Worm (Caenorhabditis elegans): ENCODE results near the gene C29F7.10.
A peak's percentile ranks its signal among the peaks of the same experiment; 100 is the strongest.

The C29F7.10 gene

DNA sequence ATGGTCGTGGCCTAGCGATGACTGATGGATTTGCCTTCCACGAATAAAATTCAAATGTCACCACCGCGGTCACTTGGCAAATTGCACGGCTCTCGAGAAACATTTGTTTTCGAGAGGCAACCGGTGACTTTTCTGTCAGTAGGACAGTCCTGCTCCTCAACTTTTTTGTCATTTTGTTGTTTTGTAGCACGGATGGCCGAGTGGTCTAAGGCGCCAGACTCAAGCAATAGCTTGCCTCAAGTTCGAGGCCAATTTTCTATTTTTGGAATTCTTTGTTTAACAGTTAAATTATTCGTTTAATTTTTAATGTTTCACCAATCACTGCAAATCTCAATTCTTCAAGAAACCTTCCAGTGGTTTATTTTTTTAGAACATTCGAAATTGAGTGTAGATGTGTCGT is 13.0 kb upstream of the C29F7.10 start:
- TF ChIP-seq ceh-9 (tag; optimal IDR thresholded peaks at IDR 0.05) (no peak), ceh-82 (tag; optimal IDR thresholded peaks at IDR 0.05) (no peak), sea-2 (GFP tag; optimal IDR thresholded peaks at IDR 0.05) (no peak)

DNA sequence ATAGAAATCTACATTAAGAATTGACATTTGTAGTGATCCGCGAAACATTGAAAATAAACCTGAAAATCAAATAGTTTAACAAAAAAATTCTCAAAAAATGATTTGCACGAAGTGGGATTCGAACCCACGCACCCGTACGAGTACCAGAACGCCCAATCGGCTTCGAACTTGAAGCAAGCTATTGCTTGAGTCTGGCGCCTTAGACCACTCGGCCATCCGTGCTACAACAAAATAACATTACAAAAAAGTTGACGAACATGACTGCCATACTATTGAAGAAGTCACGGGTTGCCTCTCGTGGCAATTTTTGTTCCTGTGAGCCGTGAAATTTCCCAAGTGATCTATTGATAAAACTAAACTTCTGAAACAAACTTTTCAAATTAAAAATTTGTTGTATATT is 12.0 kb upstream of the C29F7.10 start:
- TF ChIP-seq nhr-77 (tag; optimal IDR thresholded peaks at IDR 0.05) (no peak), zag-1 (tag; optimal IDR thresholded peaks at IDR 0.05) (no peak), elt-1 (tag; optimal IDR thresholded peaks at IDR 0.05) (no peak), ceh-16 (tag; optimal IDR thresholded peaks at IDR 0.05) (no peak), eor-1 (tag; optimal IDR thresholded peaks at IDR 0.05) (no peak), egl-5 (tag; optimal IDR thresholded peaks at IDR 0.05) (no peak), egl-27 (tag; optimal IDR thresholded peaks at IDR 0.05) (no peak), nhr-12 (tag; optimal IDR thresholded peaks at IDR 0.05) (no peak), ZK546.5 (tag; optimal IDR thresholded peaks at IDR 0.05) (no peak), ceh-28 (tag; optimal IDR thresholded peaks at IDR 0.05) (no peak), fos-1 (tag; optimal IDR thresholded peaks at IDR 0.05) (no peak), nhr-23 (tag; optimal IDR thresholded peaks at IDR 0.05) (no peak), ceh-82 (tag; optimal IDR thresholded peaks at IDR 0.05) (no peak), ama-1 (optimal IDR thresholded peaks at IDR 0.05) (no peak), hmg-11 (tag; optimal IDR thresholded peaks at IDR 0.05) (no peak), nhr-11 (tag; optimal IDR thresholded peaks at IDR 0.05) (no peak), mdl-1 (tag; optimal IDR thresholded peaks at IDR 0.05) (no peak), tbx-2 (tag; optimal IDR thresholded peaks at IDR 0.05) (no peak), unc-39 (tag; optimal IDR thresholded peaks at IDR 0.05) (no peak), nhr-237 (tag; optimal IDR thresholded peaks at IDR 0.05) (no peak)

DNA sequence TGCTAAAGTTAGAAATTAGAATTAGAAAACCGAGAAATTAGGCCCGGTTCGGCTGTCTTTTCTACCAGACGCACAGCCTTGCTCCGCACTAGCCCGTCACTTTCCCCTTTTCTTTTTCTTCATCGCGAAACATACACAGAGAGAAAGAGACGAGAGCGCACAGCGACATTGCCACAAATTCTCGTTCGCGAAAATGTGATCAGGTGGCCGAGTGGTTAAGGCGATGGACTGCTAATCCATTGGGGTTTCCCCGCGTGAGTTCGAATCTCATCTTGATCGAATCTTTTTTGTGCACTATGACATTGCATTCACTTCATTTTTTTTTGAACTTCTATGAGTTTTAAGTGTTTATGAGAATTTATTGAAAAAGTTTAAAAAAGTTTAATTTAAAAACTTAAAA is 11.2 kb upstream of the C29F7.10 start:
- TF ChIP-seq nhr-43 (tag; optimal IDR thresholded peaks at IDR 0.05; ENCODE audit: poor library complexity, severe bottlenecking) (peak; percentile 17), skn-1 (tag; optimal IDR thresholded peaks at IDR 0.05) (peak; percentile 15), nhr-237 (tag; optimal IDR thresholded peaks at IDR 0.05) (no peak), nhr-28 (tag; optimal IDR thresholded peaks at IDR 0.05) (no peak), pha-4 (tag; optimal IDR thresholded peaks at IDR 0.05) (peak; percentile 54), ceh-82 (tag; optimal IDR thresholded peaks at IDR 0.05) (peak; percentile 44), nhr-12 (tag; optimal IDR thresholded peaks at IDR 0.05) (no peak), daf-12 (tag; optimal IDR thresholded peaks at IDR 0.05) (no peak), R02D3.7 (tag; optimal IDR thresholded peaks at IDR 0.05) (no peak), nhr-77 (tag; optimal IDR thresholded peaks at IDR 0.05) (no peak), lin-15B (tag; optimal IDR thresholded peaks at IDR 0.05) (no peak), elt-3 (tag; optimal IDR thresholded peaks at IDR 0.05) (no peak), hmg-11 (tag; optimal IDR thresholded peaks at IDR 0.05) (peak; percentile 26), ama-1 (optimal IDR thresholded peaks at IDR 0.05) (no peak), ceh-28 (tag; optimal IDR thresholded peaks at IDR 0.05) (peak; percentile 21), pqm-1 (tag; optimal IDR thresholded peaks at IDR 0.05) (no peak), egl-27 (tag; optimal IDR thresholded peaks at IDR 0.05) (no peak), mdl-1 (tag; optimal IDR thresholded peaks at IDR 0.05) (no peak), nhr-25 (tag; optimal IDR thresholded peaks at IDR 0.05) (no peak), nfya-1 (tag; optimal IDR thresholded peaks at IDR 0.05; ENCODE audit: insufficient read depth) (no peak), lsy-12 (tag; optimal IDR thresholded peaks at IDR 0.05) (peak; percentile 44), eor-1 (tag; optimal IDR thresholded peaks at IDR 0.05) (no peak), nhr-23 (tag; optimal IDR thresholded peaks at IDR 0.05) (peak; percentile 27), fkh-2 (tag; optimal IDR thresholded peaks at IDR 0.05) (no peak), egl-5 (tag; optimal IDR thresholded peaks at IDR 0.05) (no peak), jun-1 (tag; optimal IDR thresholded peaks at IDR 0.05) (no peak), ceh-9 (tag; optimal IDR thresholded peaks at IDR 0.05) (no peak), unc-39 (tag; optimal IDR thresholded peaks at IDR 0.05) (no peak), tbx-2 (tag; optimal IDR thresholded peaks at IDR 0.05) (peak; percentile 44), ztf-11 (tag; optimal IDR thresholded peaks at IDR 0.05) (no peak), fos-1 (tag; optimal IDR thresholded peaks at IDR 0.05) (no peak), sea-2 (GFP tag; optimal IDR thresholded peaks at IDR 0.05) (no peak), ZK546.5 (tag; optimal IDR thresholded peaks at IDR 0.05) (no peak), snpc-4 (tag; optimal IDR thresholded peaks at IDR 0.05) (no peak), lin-39 (tag; optimal IDR thresholded peaks at IDR 0.05) (peak; percentile 33), zag-1 (tag; optimal IDR thresholded peaks at IDR 0.05) (no peak), ceh-16 (tag; optimal IDR thresholded peaks at IDR 0.05) (no peak), elt-2 (tag; optimal IDR thresholded peaks at IDR 0.05) (peak; percentile 23), nhr-76 (tag; optimal IDR thresholded peaks at IDR 0.05) (no peak), nhr-11 (tag; optimal IDR thresholded peaks at IDR 0.05) (no peak), aly-2 (tag; optimal IDR thresholded peaks at IDR 0.05) (no peak), mml-1 (tag; optimal IDR thresholded peaks at IDR 0.05) (no peak), unc-62 (GFP tag; optimal IDR thresholded peaks at IDR 0.05) (no peak), ztf-4 (tag; optimal IDR thresholded peaks at IDR 0.05) (no peak), nhr-67 (tag; optimal IDR thresholded peaks at IDR 0.05) (no peak), fkh-10 (GFP tag; optimal IDR thresholded peaks at IDR 0.05) (no peak), elt-1 (tag; optimal IDR thresholded peaks at IDR 0.05) (no peak)
